Worm (Caenorhabditis elegans): ENCODE measurements around the gene Y50D4C.5.

ce11 chrV:976498-977063 lies 27.0 kb downstream of the Y50D4C.5 start:
- TF ChIP-seq snpc-4 (tag; optimal IDR thresholded peaks at IDR 0.05), result no peak
- TF ChIP-seq ceh-83 (GFP tag; optimal IDR thresholded peaks at IDR 0.05), result no peak
- TF ChIP-seq ces-1 (GFP tag; optimal IDR thresholded peaks at IDR 0.05), result no peak
- no peak for TF ChIP-seq pha-4 (tag; optimal IDR thresholded peaks at IDR 0.05)

Data from whole organism, mixed stage, embryonic.